Fruit fly (Drosophila melanogaster) whole organism, wandering third instar larva: ENCODE results near the gene CG7824.
A peak's percentile ranks its signal among the peaks of the same experiment; 100 is the strongest.

ENCODE experiments used
- CrebA ChIP-seq: fragments of 200-800 bp; sonication (Bioruptor generic); optimal IDR thresholded peaks from 2 replicates; lab custom pipeline; 2016; ENCODE audit warnings: missing biosample characterization, mild to moderate bottlenecking, missing genetic modification characterization, borderline replicate concordance
- Dfd ChIP-seq: fragments of >200 bp; optimal IDR thresholded peaks from 2 replicates; lab custom pipeline; 2017; ENCODE audit warnings: missing biosample characterization, missing genetic modification characterization
- HLH106 ChIP-seq: fragments of 200-800 bp; optimal IDR thresholded peaks from 3 replicates; lab custom pipeline; 2019; ENCODE audit warnings: missing biosample characterization, mild to moderate bottlenecking, missing genetic modification characterization, moderate library complexity
- Hnf4 ChIP-seq: fragments of 200-800 bp; sonication (Bioruptor generic); optimal IDR thresholded peaks from 2 replicates; lab custom pipeline; 2016; ENCODE audit warnings: missing biosample characterization, mild to moderate bottlenecking, missing genetic modification characterization
- Hr83 ChIP-seq: fragments of 200-300 bp; sonication (Bioruptor generic); optimal IDR thresholded peaks from 2 replicates; lab custom pipeline; 2016; ENCODE audit warnings: missing biosample characterization, mild to moderate bottlenecking, missing genetic modification characterization, moderate library complexity; ENCODE audit not compliant: poor library complexity, severe bottlenecking
- Myc ChIP-seq: fragments of >200 bp; optimal IDR thresholded peaks from 2 replicates; lab custom pipeline; 2017
- N ChIP-seq: fragments of >200 bp; optimal IDR thresholded peaks from 2 replicates; lab custom pipeline; 2018; ENCODE audit warnings: missing biosample characterization, missing external identifiers, missing genetic modification characterization
- fru ChIP-seq: fragments of 200-800 bp; sonication (Bioruptor generic); optimal IDR thresholded peaks from 3 replicates; lab custom pipeline; 2016; ENCODE audit warnings: missing biosample characterization, mild to moderate bottlenecking, missing genetic modification characterization
- h ChIP-seq: fragments of 200-800 bp; sonication (Bioruptor generic); optimal IDR thresholded peaks from 3 replicates; lab custom pipeline; 2016; ENCODE audit warnings: missing biosample characterization, mild to moderate bottlenecking, missing genetic modification characterization
- lola ChIP-seq: fragments of >200 bp; optimal IDR thresholded peaks from 2 replicates; lab custom pipeline; 2017; ENCODE audit warnings: missing biosample characterization, missing genetic modification characterization
- pan ChIP-seq: fragments of >200 bp; optimal IDR thresholded peaks from 2 replicates; lab custom pipeline; 2017
- psq ChIP-seq: fragments of 200-800 bp; sonication (Bioruptor generic); optimal IDR thresholded peaks from 3 replicates; lab custom pipeline; 2017; ENCODE audit warnings: missing biosample characterization, mild to moderate bottlenecking, missing genetic modification characterization, moderate library complexity
- sv ChIP-seq: fragments of 200-800 bp; sonication (Bioruptor generic); optimal IDR thresholded peaks from 3 replicates; lab custom pipeline; 2016; ENCODE audit warnings: missing biosample characterization, missing genetic modification characterization
- tai ChIP-seq: sonication (Bioruptor generic); optimal IDR thresholded peaks from 2 replicates; lab custom pipeline; 2016; ENCODE audit warnings: missing biosample characterization, missing genetic modification characterization

dm6 chr3R:29891183-29891582 lies 32.4 kb upstream of the CG7824 start:
- TF ChIP-seq h (GFP tag; lab: Kevin White, UChicago) (peak; percentile 52), pan (lab: Kevin White, UChicago) (no peak), sv (GFP tag; lab: Kevin White, UChicago) (no peak), psq (GFP tag; lab: Kevin White, UChicago) (no peak), Dfd (no peak), CrebA (GFP tag; lab: Kevin White, UChicago) (no peak), Hnf4 (GFP tag; lab: Kevin White, UChicago) (peak; percentile 54), fru (GFP tag; lab: Kevin White, UChicago) (no peak), HLH106 (tag; lab: Kevin White, UChicago) (no peak), Hr83 (GFP tag; lab: Kevin White, UChicago) (peak; percentile 88), lola (no peak), Myc (lab: Kevin White, UChicago) (no peak), tai (GFP tag; lab: Kevin White, UChicago) (no peak), N (GFP tag; lab: Kevin White, UChicago) (no peak)
